Fruit fly (Drosophila melanogaster) whole organism, embryonic: ENCODE results near the gene CG7016.
A peak's percentile ranks its signal among the peaks of the same experiment; 100 is the strongest.

ENCODE experiments used
- ATbp ChIP-seq: fragments of 200-800 bp; sonication (Bioruptor generic); optimal IDR thresholded peaks from 2 replicates; lab custom pipeline; 2017; ENCODE audit warnings: missing biosample characterization, mild to moderate bottlenecking, missing genetic modification characterization, missing genetic modification reagents
- Atf-2 ChIP-seq: fragments of 200-800 bp; sonication (Bioruptor generic); optimal IDR thresholded peaks from 2 replicates; lab custom pipeline; 2016; ENCODE audit warnings: missing biosample characterization, missing genetic modification characterization
- Blimp-1 ChIP-seq: fragments of 200-800 bp; sonication (Bioruptor generic); optimal IDR thresholded peaks from 3 replicates; lab custom pipeline; 2018; ENCODE audit warnings: missing biosample characterization, missing genetic modification characterization, mild to moderate bottlenecking, moderate library complexity, missing genetic modification reagents
- CG10462 ChIP-seq: fragments of 200-800 bp; sonication (Bioruptor generic); optimal IDR thresholded peaks from 2 replicates; lab custom pipeline; 2016; ENCODE audit warnings: missing biosample characterization, missing genetic modification characterization
- CG11398 ChIP-seq: fragments of 200-800 bp; sonication (Bioruptor generic); optimal IDR thresholded peaks from 2 replicates; lab custom pipeline; 2016; ENCODE audit warnings: missing biosample characterization, missing genetic modification characterization
- CG13296 ChIP-seq: fragments of 200-800 bp; sonication (Bioruptor generic); optimal IDR thresholded peaks from 3 replicates; lab custom pipeline; 2018; ENCODE audit warnings: missing biosample characterization, mild to moderate bottlenecking, missing genetic modification characterization
- CG14441 ChIP-seq: fragments of 200-800 bp; sonication (Bioruptor generic); IDR thresholded peaks from 2 replicates; pipeline ENCODE4 v1.3.6; 2022; ENCODE audit warnings: missing biosample characterization, missing genetic modification characterization
- CG14710 ChIP-seq: fragments of 200-800 bp; sonication (Bioruptor generic); optimal IDR thresholded peaks from 3 replicates; lab custom pipeline; 2019; ENCODE audit warnings: missing biosample characterization, mild to moderate bottlenecking, missing genetic modification characterization, moderate library complexity
- CG14860 ChIP-seq: fragments of 200-800 bp; sonication (Bioruptor generic); IDR thresholded peaks from 3 replicates; pipeline ENCODE4 v1.3.6; 2022; ENCODE audit warnings: missing biosample characterization, missing genetic modification characterization; ENCODE audit not compliant: partially characterized antibody
- CG15601 ChIP-seq: fragments of 200-800 bp; sonication (Bioruptor generic); optimal IDR thresholded peaks from 3 replicates; lab custom pipeline; 2019; ENCODE audit warnings: missing biosample characterization, mild to moderate bottlenecking, missing genetic modification characterization, moderate library complexity
- CG16813 ChIP-seq: fragments of 200-800 bp; sonication (Bioruptor generic); IDR thresholded peaks from 3 replicates; pipeline ENCODE4 v1.3.6; 2022; ENCODE audit warnings: missing biosample characterization, missing genetic modification characterization; ENCODE audit not compliant: partially characterized antibody
- CG17612 ChIP-seq: fragments of 200-800 bp; sonication (Bioruptor generic); IDR thresholded peaks from 2 replicates; pipeline ENCODE4 v1.3.6; 2022; ENCODE audit warnings: missing biosample characterization, missing genetic modification characterization
- CG2129 ChIP-seq: fragments of 200-800 bp; sonication (Bioruptor generic); IDR thresholded peaks from 2 replicates; pipeline ENCODE4 v1.3.6; 2022; ENCODE audit warnings: missing biosample characterization, missing genetic modification characterization; ENCODE audit not compliant: partially characterized antibody
- CG33213 ChIP-seq: fragments of 200-800 bp; sonication (Bioruptor generic); optimal IDR thresholded peaks from 3 replicates; lab custom pipeline; 2016; ENCODE audit warnings: missing biosample characterization, missing genetic modification characterization
- CG3838 ChIP-seq: fragments of 200-800 bp; sonication (Bioruptor generic); optimal IDR thresholded peaks from 3 replicates; lab custom pipeline; 2016; ENCODE audit warnings: missing biosample characterization, missing genetic modification characterization
- CG4820 ChIP-seq: fragments of 200-800 bp; sonication (Bioruptor generic); optimal IDR thresholded peaks from 3 replicates; lab custom pipeline; 2016; ENCODE audit warnings: missing biosample characterization, missing genetic modification characterization
- CG9215 ChIP-seq: fragments of 200-800 bp; sonication (Bioruptor generic); IDR thresholded peaks from 2 replicates; pipeline ENCODE4 v1.3.6; 2022; ENCODE audit warnings: missing biosample characterization, missing genetic modification characterization
- CkIIα-i1 ChIP-seq: fragments of 200-800 bp; sonication (Bioruptor generic); IDR thresholded peaks from 2 replicates; pipeline ENCODE4 v1.3.6; 2022; ENCODE audit warnings: missing biosample characterization, missing genetic modification characterization
- D ChIP-seq, 2 experiments: fragments of 200-800 bp in 1 of 2; fragments of >200 bp in 1 of 2; sonication (Bioruptor generic) in 1 of 2; optimal IDR thresholded peaks; 2 replicates in 1 of 2; 3 replicates in 1 of 2; lab custom pipeline; 2017; ENCODE audit warnings: mild to moderate bottlenecking in 1 of 2, missing biosample characterization in 1 of 2, missing genetic modification characterization in 1 of 2, missing genetic modification reagents in 1 of 2
- Dad ChIP-seq: fragments of 200-800 bp; sonication (Bioruptor generic); optimal IDR thresholded peaks from 3 replicates; lab custom pipeline; 2016; ENCODE audit warnings: missing biosample characterization, missing genetic modification characterization
- Dfd ChIP-seq, 2 experiments: fragments of >200 bp; optimal IDR thresholded peaks; 2 replicates each; lab custom pipeline; 2017; ENCODE audit warnings: missing biosample characterization in 2 of 2, missing genetic modification characterization in 2 of 2
- H15 ChIP-seq: fragments of 200-800 bp; sonication (Bioruptor generic); IDR thresholded peaks from 3 replicates; pipeline ENCODE4 v1.3.6; 2022; ENCODE audit warnings: missing biosample characterization, missing genetic modification characterization
- H2.0 ChIP-seq: fragments of 200-800 bp; sonication (Bioruptor generic); IDR thresholded peaks from 2 replicates; pipeline ENCODE4 v1.3.6; 2022; ENCODE audit warnings: missing biosample characterization, missing genetic modification characterization
- HLH4C ChIP-seq: fragments of 200-800 bp; sonication (Bioruptor generic); IDR thresholded peaks from 3 replicates; pipeline ENCODE4 v1.3.6; 2022; ENCODE audit warnings: missing biosample characterization, missing genetic modification characterization; ENCODE audit not compliant: partially characterized antibody
- NC2β ChIP-seq: fragments of 200-800 bp; sonication (Bioruptor generic); optimal IDR thresholded peaks from 2 replicates; lab custom pipeline; 2016; ENCODE audit warnings: missing biosample characterization, missing genetic modification characterization
- Nf-YC ChIP-seq: fragments of 200-800 bp; optimal IDR thresholded peaks from 3 replicates; lab custom pipeline; 2019; ENCODE audit warnings: missing biosample characterization, mild to moderate bottlenecking, missing genetic modification characterization, moderate library complexity
- Optix ChIP-seq: fragments of 200-800 bp; sonication (Bioruptor generic); IDR thresholded peaks from 3 replicates; pipeline ENCODE4 v1.3.6; 2022; ENCODE audit warnings: missing biosample characterization, missing genetic modification characterization
- Pdp1 ChIP-seq, 2 experiments: fragments of 200-800 bp; sonication (Bioruptor generic); optimal IDR thresholded peaks; 3 replicates each; lab custom pipeline; 2016; ENCODE audit warnings: missing biosample characterization in 2 of 2, missing genetic modification characterization in 2 of 2, mild to moderate bottlenecking in 1 of 2, moderate library complexity in 1 of 2
- Sox100B ChIP-seq: fragments of 200-800 bp; sonication (Bioruptor generic); optimal IDR thresholded peaks from 3 replicates; lab custom pipeline; 2018; ENCODE audit warnings: missing biosample characterization, mild to moderate bottlenecking, missing genetic modification characterization
- TFAM ChIP-seq: fragments of 200-800 bp; sonication (Bioruptor generic); optimal IDR thresholded peaks from 2 replicates; lab custom pipeline; 2017; ENCODE audit warnings: missing biosample characterization, missing genetic modification characterization, inconsistent platforms
- Tbp ChIP-seq: fragments of >200 bp; optimal IDR thresholded peaks from 2 replicates; lab custom pipeline; 2018; ENCODE audit warnings: missing biosample characterization, missing genetic modification characterization
- Vsx1 ChIP-seq: fragments of 200-800 bp; sonication (Bioruptor generic); optimal IDR thresholded peaks from 2 replicates; lab custom pipeline; 2017; ENCODE audit warnings: missing biosample characterization, mild to moderate bottlenecking, missing genetic modification characterization, missing genetic modification reagents
- YL-1 ChIP-seq: fragments of 200-800 bp; sonication (Bioruptor generic); optimal IDR thresholded peaks from 3 replicates; lab custom pipeline; 2017; ENCODE audit warnings: missing biosample characterization, mild to moderate bottlenecking, missing genetic modification characterization
- ase ChIP-seq: fragments of 200-800 bp; sonication (Bioruptor generic); IDR thresholded peaks from 3 replicates; pipeline ENCODE4 v1.3.6; 2022; ENCODE audit warnings: missing biosample characterization, missing genetic modification characterization
- ato ChIP-seq: fragments of 200-800 bp; sonication (Bioruptor generic); IDR thresholded peaks from 2 replicates; pipeline ENCODE4 v1.3.6; 2022; ENCODE audit warnings: missing biosample characterization, missing genetic modification characterization; ENCODE audit not compliant: partially characterized antibody
- eve ChIP-seq, 2 experiments: fragments of >200 bp; optimal IDR thresholded peaks; 2 replicates each; lab custom pipeline; 2017; ENCODE audit warnings: missing biosample characterization in 2 of 2, missing genetic modification characterization in 2 of 2
- fd102C ChIP-seq: fragments of 200-800 bp; sonication (Bioruptor generic); optimal IDR thresholded peaks from 2 replicates; lab custom pipeline; 2018; ENCODE audit warnings: missing biosample characterization, mild to moderate bottlenecking, missing genetic modification characterization, moderate library complexity
- kay ChIP-seq: fragments of 200-800 bp; sonication (Bioruptor generic); optimal IDR thresholded peaks from 2 replicates; lab custom pipeline; 2016; ENCODE audit warnings: missing biosample characterization, missing genetic modification characterization
- mld ChIP-seq: fragments of 200-800 bp; sonication (Bioruptor generic); IDR thresholded peaks from 3 replicates; pipeline ENCODE4 v1.3.6; 2022; ENCODE audit warnings: missing biosample characterization, missing genetic modification characterization; ENCODE audit not compliant: partially characterized antibody
- odd ChIP-seq: fragments of 200-800 bp; sonication (Bioruptor generic); optimal IDR thresholded peaks from 2 replicates; lab custom pipeline; 2017; ENCODE audit warnings: missing biosample characterization, mild to moderate bottlenecking, missing genetic modification characterization
- pho ChIP-seq: fragments of 200-800 bp; sonication (Bioruptor generic); optimal IDR thresholded peaks from 2 replicates; lab custom pipeline; 2016; ENCODE audit warnings: missing biosample characterization, missing genetic modification characterization
- sc ChIP-seq, 3 experiments: fragments of >200 bp in 2 of 3; fragments of 200-800 bp in 1 of 3; sonication (Bioruptor generic) in 1 of 3; optimal IDR thresholded peaks; 2 replicates in 2 of 3; 3 replicates in 1 of 3; lab custom pipeline; 2017; ENCODE audit warnings: mild to moderate bottlenecking in 1 of 3, missing biosample characterization in 1 of 3, missing genetic modification characterization in 1 of 3, missing genetic modification reagents in 1 of 3
- schlank ChIP-seq: fragments of 200-800 bp; sonication (Bioruptor generic); optimal IDR thresholded peaks from 2 replicates; lab custom pipeline; 2018; ENCODE audit warnings: missing biosample characterization, mild to moderate bottlenecking, missing genetic modification characterization
- sens ChIP-seq: fragments of 200-800 bp; sonication (Bioruptor generic); peaks from one replicate; lab custom pipeline; 2016; ENCODE audit warnings: missing biosample characterization, missing genetic modification characterization
- sisA ChIP-seq: fragments of 200-800 bp; sonication (Bioruptor generic); IDR thresholded peaks from 2 replicates; pipeline ENCODE4 v1.3.6; 2022; ENCODE audit warnings: missing biosample characterization, missing genetic modification characterization
- slp2 ChIP-seq: fragments of 200-800 bp; sonication (Bioruptor generic); optimal IDR thresholded peaks from 2 replicates; lab custom pipeline; 2016; ENCODE audit warnings: missing biosample characterization, missing genetic modification characterization
- trem ChIP-seq: fragments of 200-800 bp; optimal IDR thresholded peaks from 3 replicates; lab custom pipeline; 2019; ENCODE audit warnings: missing biosample characterization, mild to moderate bottlenecking, missing genetic modification characterization, moderate library complexity
- wek ChIP-seq: fragments of 200-800 bp; sonication (Bioruptor generic); optimal IDR thresholded peaks from 3 replicates; lab custom pipeline; 2018; ENCODE audit warnings: missing biosample characterization, mild to moderate bottlenecking, missing genetic modification characterization, moderate library complexity

CG7016 gene

dm6 chr3R:24816993-24817854, 45.5 kb upstream of the CG7016 start, which contains the start of the genes CG5808 and Saf-B (continued):
- TF ChIP-seq ATbp (GFP tag; lab: Kevin White, UChicago) (no peak), sc (optimal IDR thresholded peaks at IDR 0.05; lab: Kevin White, UChicago) (no peak), sc (GFP tag; optimal IDR thresholded peaks at IDR 0.05; lab: Kevin White, UChicago) (no peak), CG14441 (GFP tag; lab: Robert Waterston, UW) (peak; percentile 43; the same call in 1 of the 2 replicates), D (optimal IDR thresholded peaks at IDR 0.05; lab: Kevin White, UChicago) (no peak), D (GFP tag; optimal IDR thresholded peaks at IDR 0.05; lab: Kevin White, UChicago) (peak; percentile 27), sisA (GFP tag; lab: Robert Waterston, UW) (0 out of 2 replicates have a peak, but pooled peaks have one; percentile 12), Sox100B (GFP tag; lab: Kevin White, UChicago) (no peak), CG33213 (GFP tag; lab: Kevin White, UChicago) (no peak), CG2129 (GFP tag; lab: Robert Waterston, UW) (peak; percentile 60), YL-1 (GFP tag; lab: Kevin White, UChicago) (peak; percentile 49), H2.0 (GFP tag; lab: Robert Waterston, UW) (no peak), sens (peak; percentile 36), CG14710 (peak; percentile 88), eve (GFP tag; optimal IDR thresholded peaks at IDR 0.05; lab: Kevin White, UChicago) (no peak), Vsx1 (GFP tag; lab: Kevin White, UChicago) (no peak), CG13296 (no peak), odd (GFP tag; lab: Kevin White, UChicago) (no peak), CG11398 (no peak), Optix (GFP tag; lab: Robert Waterston, UW) (no peak), CG14860 (GFP tag; lab: Robert Waterston, UW) (peak; percentile 92), NC2β (no peak), CG3838 (GFP tag; lab: Kevin White, UChicago) (no peak), schlank (tag; lab: Kevin White, UChicago) (no peak), trem (peak; percentile 68), Pdp1 (GFP tag; optimal IDR thresholded peaks at IDR 0.05; lab: Kevin White, UChicago) (no peak), Nf-YC (no peak), CG4820 (GFP tag; lab: Kevin White, UChicago) (peak; percentile 62), Tbp (GFP tag; lab: Kevin White, UChicago) (no peak), TFAM (GFP tag; lab: Kevin White, UChicago) (no peak), CG15601 (tag; lab: Kevin White, UChicago) (no peak), ase (GFP tag; lab: Robert Waterston, UW) (no peak), pho (GFP tag; lab: Kevin White, UChicago) (peak; percentile 7), CG16813 (GFP tag; lab: Robert Waterston, UW) (peak; percentile 90), fd102C (no peak), slp2 (GFP tag; lab: Kevin White, UChicago) (no peak), mld (peak; percentile 50; the same call in 2 of the 3 replicates), CG17612 (GFP tag; lab: Robert Waterston, UW) (no peak), kay (GFP tag; lab: Kevin White, UChicago) (peak; percentile 54), Dfd (GFP tag; optimal IDR thresholded peaks at IDR 0.05; lab: Kevin White, UChicago) (no peak), CG10462 (no peak), wek (GFP tag; lab: Kevin White, UChicago) (no peak), CkIIα-i1 (GFP tag; lab: Robert Waterston, UW) (peak; percentile 72), H15 (GFP tag; lab: Robert Waterston, UW) (no peak), CG9215 (GFP tag; lab: Robert Waterston, UW) (no peak), ato (GFP tag; lab: Robert Waterston, UW) (peak; percentile 52), Blimp-1 (GFP tag; lab: Kevin White, UChicago) (no peak), Dad (no peak), HLH4C (peak; percentile 95), Atf-2 (GFP tag; lab: Kevin White, UChicago) (no peak)
